Fruit fly (Drosophila melanogaster) Kc167 (cell line): Measurements from ENCODE around the gene Herp.

Source experiments
- Myc ChIP-seq: fragments of >200 bp; optimal IDR thresholded peaks from 2 replicates; lab custom pipeline; 2017; ENCODE audit warnings: missing external identifiers
- Sin3A ChIP-seq: fragments of >200 bp; optimal IDR thresholded peaks from 2 replicates; lab custom pipeline; 2018; ENCODE audit warnings: missing external identifiers
- h ChIP-seq: fragments of >200 bp; optimal IDR thresholded peaks from 3 replicates; lab custom pipeline; 2018; ENCODE audit warnings: missing external identifiers
- ttk ChIP-seq: sonication (Bioruptor generic); optimal IDR thresholded peaks from 2 replicates; lab custom pipeline; 2017; ENCODE audit warnings: missing external identifiers

DNA sequence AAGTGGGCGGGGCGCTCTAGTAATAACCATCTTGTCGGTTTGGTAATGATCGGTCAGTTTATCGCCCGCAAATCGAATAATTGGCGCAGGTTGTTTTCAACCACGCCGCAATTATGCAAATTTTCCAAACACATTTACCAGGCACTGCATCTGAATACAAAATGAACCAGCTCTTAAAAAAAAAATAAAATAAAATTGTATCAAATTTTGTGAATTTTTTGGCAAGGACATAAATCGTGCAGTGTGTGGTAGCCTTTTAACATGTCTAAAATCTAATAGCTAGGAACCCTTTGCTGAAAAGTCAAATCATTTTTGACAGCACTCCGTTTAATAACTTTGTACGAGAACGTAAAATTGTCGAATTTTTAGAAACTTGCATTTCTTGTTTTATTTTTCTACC lies 52.9 kb downstream of the Herp start, which contains the start of gene ATPsynGL:
- no peak for TF ChIP-seq h (lab: Kevin White, UChicago)
- no peak for TF ChIP-seq Sin3A (lab: Kevin White, UChicago)
- TF ChIP-seq ttk (lab: Kevin White, UChicago): no peak
- no peak for TF ChIP-seq Myc (lab: Kevin White, UChicago)
